Fruit fly (Drosophila melanogaster) whole organism, embryonic: ENCODE data around the gene Mekk1.

Experiments
- CG10267 ChIP-seq: fragments of 200-800 bp; sonication (Bioruptor generic); optimal IDR thresholded peaks from 2 replicates; lab custom pipeline; 2018; ENCODE audit warnings: missing biosample characterization, mild to moderate bottlenecking, missing genetic modification characterization, moderate library complexity
- CG10565 ChIP-seq: fragments of 200-800 bp; sonication (Bioruptor generic); optimal IDR thresholded peaks from 3 replicates; lab custom pipeline; 2016; ENCODE audit warnings: missing biosample characterization, mild to moderate bottlenecking, missing genetic modification characterization
- CG11723 ChIP-seq: fragments of 200-800 bp; sonication (Bioruptor generic); optimal IDR thresholded peaks from 2 replicates; lab custom pipeline; 2017; ENCODE audit warnings: missing biosample characterization, mild to moderate bottlenecking, missing genetic modification characterization
- CG16815 ChIP-seq: fragments of 200-800 bp; sonication (Bioruptor generic); optimal IDR thresholded peaks from 3 replicates; lab custom pipeline; 2017; ENCODE audit warnings: missing biosample characterization, mild to moderate bottlenecking, missing genetic modification characterization
- CG16863 ChIP-seq: fragments of 200-800 bp; sonication (Bioruptor generic); optimal IDR thresholded peaks from 3 replicates; lab custom pipeline; 2016; ENCODE audit warnings: missing biosample characterization, missing genetic modification characterization
- CG17359 ChIP-seq: fragments of 200-800 bp; sonication (Bioruptor generic); optimal IDR thresholded peaks from 3 replicates; lab custom pipeline; 2018; ENCODE audit warnings: missing biosample characterization, mild to moderate bottlenecking, missing genetic modification characterization, moderate library complexity
- CG17385 ChIP-seq: fragments of 200-800 bp; sonication (Bioruptor generic); optimal IDR thresholded peaks from 3 replicates; lab custom pipeline; 2018; ENCODE audit warnings: missing biosample characterization, mild to moderate bottlenecking, missing genetic modification characterization
- CG1832 ChIP-seq: fragments of 200-800 bp; sonication (Bioruptor generic); optimal IDR thresholded peaks from 2 replicates; lab custom pipeline; 2017; ENCODE audit warnings: missing biosample characterization, mild to moderate bottlenecking, missing genetic modification characterization, inconsistent platforms
- CG2875 ChIP-seq: fragments of 200-800 bp; sonication (Bioruptor generic); optimal IDR thresholded peaks from 2 replicates; lab custom pipeline; 2017; ENCODE audit warnings: missing biosample characterization, mild to moderate bottlenecking, missing genetic modification characterization, missing genetic modification reagents
- CG31224 ChIP-seq: fragments of 200-800 bp; sonication (Bioruptor generic); IDR thresholded peaks from 2 replicates; pipeline ENCODE4 v1.3.6; 2022; ENCODE audit warnings: missing biosample characterization, missing genetic modification characterization
- CG4424 ChIP-seq: fragments of 200-800 bp; sonication (Bioruptor generic); optimal IDR thresholded peaks from 3 replicates; lab custom pipeline; 2016; ENCODE audit warnings: missing biosample characterization, missing genetic modification characterization
- CG4707 ChIP-seq: fragments of 200-800 bp; sonication (Bioruptor generic); optimal IDR thresholded peaks from 2 replicates; lab custom pipeline; 2018; ENCODE audit warnings: missing biosample characterization, mild to moderate bottlenecking, missing genetic modification characterization, moderate library complexity
- CG6254 ChIP-seq: fragments of 200-800 bp; sonication (Bioruptor generic); optimal IDR thresholded peaks from 3 replicates; lab custom pipeline; 2017; ENCODE audit warnings: mild to moderate bottlenecking, missing biosample characterization, missing genetic modification reagents, missing genetic modification characterization
- CG6683 ChIP-seq: fragments of 200-800 bp; sonication (Bioruptor generic); optimal IDR thresholded peaks from 2 replicates; lab custom pipeline; 2017; ENCODE audit warnings: missing biosample characterization, mild to moderate bottlenecking, missing genetic modification characterization, missing genetic modification reagents
- CG6791 ChIP-seq: fragments of 200-800 bp; sonication (Bioruptor generic); IDR thresholded peaks from 3 replicates; pipeline ENCODE4 v1.3.6; 2022; ENCODE audit warnings: missing biosample characterization, missing genetic modification characterization; ENCODE audit not compliant: partially characterized antibody
- CG7271 ChIP-seq: fragments of 200-800 bp; sonication (Bioruptor generic); optimal IDR thresholded peaks from 2 replicates; lab custom pipeline; 2018; ENCODE audit warnings: missing biosample characterization, mild to moderate bottlenecking, missing genetic modification characterization, moderate library complexity
- Dfd ChIP-seq, 2 experiments: fragments of >200 bp; optimal IDR thresholded peaks; 2 replicates each; lab custom pipeline; 2017; ENCODE audit warnings: missing biosample characterization in 2 of 2, missing genetic modification characterization in 2 of 2
- E2f2 ChIP-seq: fragments of 200-800 bp; sonication (Bioruptor generic); IDR thresholded peaks from 2 replicates; pipeline ENCODE4 v1.3.6; 2022; ENCODE audit warnings: missing biosample characterization, missing genetic modification characterization
- ERR ChIP-seq: fragments of 200-800 bp; sonication (Bioruptor generic); optimal IDR thresholded peaks from 2 replicates; lab custom pipeline; 2016; ENCODE audit warnings: missing biosample characterization, missing genetic modification characterization
- HLH54F ChIP-seq: fragments of 200-800 bp; sonication (Bioruptor generic); optimal IDR thresholded peaks from 3 replicates; lab custom pipeline; 2016; ENCODE audit warnings: missing biosample characterization, missing genetic modification characterization
- Hsf ChIP-seq: fragments of 200-800 bp; sonication (Bioruptor generic); optimal IDR thresholded peaks from 3 replicates; lab custom pipeline; 2016; ENCODE audit warnings: missing biosample characterization, missing genetic modification characterization
- MESR4 ChIP-seq: fragments of 200-800 bp; sonication (Bioruptor generic); optimal IDR thresholded peaks from 2 replicates; lab custom pipeline; 2018; ENCODE audit warnings: missing biosample characterization, mild to moderate bottlenecking, missing genetic modification characterization, moderate library complexity
- Mes4 ChIP-seq: fragments of 200-800 bp; sonication (Bioruptor generic); optimal IDR thresholded peaks from 2 replicates; lab custom pipeline; 2016; ENCODE audit warnings: missing biosample characterization, missing genetic modification characterization
- NFAT ChIP-seq: fragments of 200-800 bp; sonication (Bioruptor generic); IDR thresholded peaks from 2 replicates; pipeline ENCODE4 v1.3.6; 2022; ENCODE audit warnings: missing biosample characterization, missing genetic modification characterization
- Oaz ChIP-seq: fragments of 200-800 bp; sonication (Bioruptor generic); IDR thresholded peaks from 2 replicates; pipeline ENCODE4 v1.3.6; 2022; ENCODE audit warnings: missing biosample characterization, missing genetic modification characterization
- Sin3A ChIP-seq: fragments of >200 bp; optimal IDR thresholded peaks from 2 replicates; lab custom pipeline; 2018
- Xrp1 ChIP-seq: fragments of 200-800 bp; sonication (Bioruptor generic); IDR thresholded peaks from 2 replicates; pipeline ENCODE4 v1.3.6; 2022; ENCODE audit warnings: missing biosample characterization, missing genetic modification characterization
- ara ChIP-seq: fragments of 200-800 bp; sonication (Bioruptor generic); IDR thresholded peaks from 2 replicates; pipeline ENCODE4 v1.3.6; 2022; ENCODE audit warnings: missing biosample characterization, missing genetic modification characterization
- bcd ChIP-seq: fragments of 200-800 bp; sonication (Bioruptor generic); optimal IDR thresholded peaks from 2 replicates; lab custom pipeline; 2017; ENCODE audit warnings: missing biosample characterization, mild to moderate bottlenecking, missing genetic modification characterization
- btn ChIP-seq: fragments of 200-800 bp; sonication (Bioruptor generic); optimal IDR thresholded peaks from 2 replicates; lab custom pipeline; 2016; ENCODE audit warnings: missing biosample characterization, missing genetic modification characterization
- cato ChIP-seq: fragments of 200-800 bp; sonication (Bioruptor generic); optimal IDR thresholded peaks from 2 replicates; lab custom pipeline; 2016; ENCODE audit warnings: missing biosample characterization, missing genetic modification characterization, borderline replicate concordance
- croc ChIP-seq: fragments of 200-800 bp; sonication (Bioruptor generic); conservative IDR thresholded peaks from 3 replicates; pipeline ENCODE4 v1.3.6; 2022; ENCODE audit warnings: missing biosample characterization, missing genetic modification characterization
- crp ChIP-seq, 2 experiments: fragments of 200-800 bp; sonication (Bioruptor generic); optimal IDR thresholded peaks; 2 replicates in 1 of 2; 3 replicates in 1 of 2; lab custom pipeline; 2017; ENCODE audit warnings: missing biosample characterization in 2 of 2, missing genetic modification characterization in 2 of 2, mild to moderate bottlenecking in 1 of 2, moderate library complexity in 1 of 2
- fd64A ChIP-seq: fragments of 200-800 bp; sonication (Bioruptor generic); optimal IDR thresholded peaks from 3 replicates; lab custom pipeline; 2018; ENCODE audit warnings: missing biosample characterization, mild to moderate bottlenecking, missing genetic modification characterization
- fu2 ChIP-seq: fragments of 200-800 bp; sonication (Bioruptor generic); optimal IDR thresholded peaks from 2 replicates; lab custom pipeline; 2016; ENCODE audit warnings: missing biosample characterization, missing genetic modification characterization
- gcm2 ChIP-seq: fragments of 200-800 bp; sonication (Bioruptor generic); optimal IDR thresholded peaks from 2 replicates; lab custom pipeline; 2016; ENCODE audit warnings: missing biosample characterization, missing genetic modification characterization
- gem ChIP-seq: fragments of 200-800 bp; sonication (Bioruptor generic); optimal IDR thresholded peaks from 2 replicates; lab custom pipeline; 2019; ENCODE audit warnings: missing biosample characterization, mild to moderate bottlenecking, missing genetic modification characterization, moderate library complexity
- kay ChIP-seq: fragments of 200-800 bp; sonication (Bioruptor generic); optimal IDR thresholded peaks from 2 replicates; lab custom pipeline; 2016; ENCODE audit warnings: missing biosample characterization, missing genetic modification characterization
- lov ChIP-seq, 2 experiments: fragments of 200-800 bp in 1 of 2; fragments of >200 bp in 1 of 2; sonication (Bioruptor generic) in 1 of 2; IDR thresholded peaks in 1 of 2; optimal IDR thresholded peaks in 1 of 2; 2 replicates in 1 of 2; 3 replicates in 1 of 2; pipeline versions ENCODE4 v1.3.6 to Lab custom; 2017 to 2022; ENCODE audit warnings: missing biosample characterization in 1 of 2, missing genetic modification characterization in 1 of 2
- phol ChIP-seq: fragments of 200-800 bp; sonication (Bioruptor generic); optimal IDR thresholded peaks from 3 replicates; lab custom pipeline; 2018; ENCODE audit warnings: missing biosample characterization, mild to moderate bottlenecking, missing genetic modification characterization, moderate library complexity
- pzg ChIP-seq: fragments of 200-800 bp; sonication (Bioruptor generic); optimal IDR thresholded peaks from 3 replicates; lab custom pipeline; 2018; ENCODE audit warnings: missing biosample characterization, mild to moderate bottlenecking, missing genetic modification characterization, moderate library complexity
- ro ChIP-seq: fragments of 200-800 bp; sonication (Bioruptor generic); IDR thresholded peaks from 2 replicates; pipeline ENCODE4 v1.3.6; 2022; ENCODE audit warnings: missing biosample characterization, missing genetic modification characterization
- schlank ChIP-seq: fragments of 200-800 bp; sonication (Bioruptor generic); optimal IDR thresholded peaks from 2 replicates; lab custom pipeline; 2018; ENCODE audit warnings: missing biosample characterization, mild to moderate bottlenecking, missing genetic modification characterization
- sqz ChIP-seq: fragments of 200-800 bp; sonication (Bioruptor generic); optimal IDR thresholded peaks from 3 replicates; lab custom pipeline; 2018; ENCODE audit warnings: missing biosample characterization, mild to moderate bottlenecking, missing genetic modification characterization
- tgo ChIP-seq: fragments of 200-800 bp; sonication (Bioruptor generic); IDR thresholded peaks from 3 replicates; pipeline ENCODE4 v1.3.6; 2022; ENCODE audit warnings: missing biosample characterization, missing genetic modification characterization
- tio ChIP-seq: fragments of 200-800 bp; sonication (Bioruptor generic); optimal IDR thresholded peaks from 2 replicates; lab custom pipeline; 2017; ENCODE audit warnings: missing biosample characterization, missing genetic modification characterization, inconsistent platforms
- trem ChIP-seq: fragments of 200-800 bp; optimal IDR thresholded peaks from 3 replicates; lab custom pipeline; 2019; ENCODE audit warnings: missing biosample characterization, mild to moderate bottlenecking, missing genetic modification characterization, moderate library complexity
- zfh1 ChIP-seq: fragments of 200-800 bp; sonication (Bioruptor generic); IDR thresholded peaks from 3 replicates; pipeline ENCODE4 v1.3.6; 2022; ENCODE audit warnings: missing biosample characterization, missing genetic modification characterization

Mekk1 gene

dm6 chr3R:18739978-18740954 is 3.1 kb downstream of the Mekk1 start (continued):
- no peak for TF ChIP-seq CG17385 (GFP tag; lab: Kevin White, UChicago)
- TF ChIP-seq E2f2 (GFP tag; lab: Robert Waterston, UW): 0 out of 2 replicates have a peak, but pooled peaks have one; percentile 7
- no peak for TF ChIP-seq sqz (GFP tag; lab: Kevin White, UChicago)
- no peak for TF ChIP-seq MESR4
- no peak for TF ChIP-seq pzg (GFP tag; lab: Kevin White, UChicago)
- no peak for TF ChIP-seq lov (optimal IDR thresholded peaks at IDR 0.05; lab: Kevin White, UChicago)
- TF ChIP-seq lov (GFP tag; IDR thresholded peaks at IDR 0.05; lab: Robert Waterston, UW): no peak
- TF ChIP-seq CG16863 (GFP tag; lab: Kevin White, UChicago): no peak
- TF ChIP-seq trem (tag; lab: Kevin White, UChicago): no peak
- TF ChIP-seq CG1832 (GFP tag; lab: Kevin White, UChicago): no peak
- no peak for TF ChIP-seq btn (GFP tag; lab: Kevin White, UChicago)
- peak; percentile 30; the same call in 1 of the 2 replicates for TF ChIP-seq NFAT
- TF ChIP-seq tgo (GFP tag; lab: Robert Waterston, UW): no peak
- no peak for TF ChIP-seq CG11723 (GFP tag; lab: Kevin White, UChicago)
- 0 out of 3 replicates have a peak, but pooled peaks have one; percentile 24 for TF ChIP-seq CG6791 (GFP tag; lab: Robert Waterston, UW)
- TF ChIP-seq Sin3A (lab: Kevin White, UChicago): no peak
- no peak for TF ChIP-seq CG31224 (GFP tag; lab: Robert Waterston, UW)
- no peak for TF ChIP-seq fd64A (GFP tag; lab: Kevin White, UChicago)
- no peak for TF ChIP-seq CG4424 (GFP tag; lab: Kevin White, UChicago)
- no peak for TF ChIP-seq CG10565 (GFP tag; lab: Kevin White, UChicago)
- TF ChIP-seq bcd (GFP tag; lab: Kevin White, UChicago): peak; percentile 8
- peak; percentile 8 for TF ChIP-seq CG17359 (tag; lab: Kevin White, UChicago)
- no peak for TF ChIP-seq ro (GFP tag; lab: Robert Waterston, UW)
- no peak for TF ChIP-seq fu2
- TF ChIP-seq CG7271: no peak
- TF ChIP-seq HLH54F (GFP tag; lab: Kevin White, UChicago): no peak
- no peak for TF ChIP-seq tio
- no peak for TF ChIP-seq ara
- TF ChIP-seq croc: no peak
- TF ChIP-seq Dfd (GFP tag; optimal IDR thresholded peaks at IDR 0.05; lab: Kevin White, UChicago): no peak
- no peak for TF ChIP-seq gcm2 (GFP tag; lab: Kevin White, UChicago)
- peak; percentile 3 for TF ChIP-seq gem (tag; lab: Kevin White, UChicago)
- no peak for TF ChIP-seq CG16815 (GFP tag; lab: Kevin White, UChicago)
- TF ChIP-seq CG6683: no peak
- no peak for TF ChIP-seq Hsf
- TF ChIP-seq CG10267 (tag; lab: Kevin White, UChicago): no peak
- no peak for TF ChIP-seq phol
- TF ChIP-seq CG4707 (GFP tag; lab: Kevin White, UChicago): no peak
- TF ChIP-seq Xrp1 (GFP tag; lab: Robert Waterston, UW): no peak
- no peak for TF ChIP-seq crp (GFP tag; optimal IDR thresholded peaks at IDR 0.05; lab: Kevin White, UChicago)
- TF ChIP-seq CG2875 (GFP tag; lab: Kevin White, UChicago): no peak
- TF ChIP-seq zfh1 (GFP tag; lab: Robert Waterston, UW): 0 out of 3 replicates have a peak, but pooled peaks have one; percentile 44
- no peak for TF ChIP-seq ERR (GFP tag; lab: Kevin White, UChicago)
- no peak for TF ChIP-seq Oaz
- no peak for TF ChIP-seq schlank (tag; lab: Kevin White, UChicago)
- TF ChIP-seq cato (GFP tag; lab: Kevin White, UChicago): no peak
- no peak for TF ChIP-seq Mes4 (GFP tag; lab: Kevin White, UChicago)
- no peak for TF ChIP-seq CG6254 (GFP tag; lab: Kevin White, UChicago)
- no peak for TF ChIP-seq kay (GFP tag; lab: Kevin White, UChicago)
